Fruit fly (Drosophila melanogaster) whole organism, wandering third instar larva: ENCODE data around the gene CG15023.

ENCODE experiments used
- GATAd ChIP-seq: sonication (Bioruptor generic); optimal IDR thresholded peaks from 2 replicates; lab custom pipeline; 2016; ENCODE audit warnings: missing biosample characterization, missing genetic modification characterization
- foxo ChIP-seq, 2 experiments: fragments of 200-800 bp; sonication (Bioruptor generic); optimal IDR thresholded peaks; 2 replicates in 1 of 2; 3 replicates in 1 of 2; lab custom pipeline; 2016 to 2017; ENCODE audit warnings: missing biosample characterization in 2 of 2, missing genetic modification characterization in 2 of 2
- pan ChIP-seq: fragments of >200 bp; optimal IDR thresholded peaks from 2 replicates; lab custom pipeline; 2017
- psq ChIP-seq: fragments of 200-800 bp; sonication (Bioruptor generic); optimal IDR thresholded peaks from 3 replicates; lab custom pipeline; 2017; ENCODE audit warnings: missing biosample characterization, mild to moderate bottlenecking, missing genetic modification characterization, moderate library complexity

- TF ChIP-seq psq (GFP tag; lab: Kevin White, UChicago) (no peak), pan (lab: Kevin White, UChicago) (no peak), GATAd (GFP tag; lab: Kevin White, UChicago) (no peak), foxo (GFP tag; optimal IDR thresholded peaks at IDR 0.05; lab: Kevin White, UChicago) (no peak)
These were observed 30.1 kb downstream of the CG15023 start for dm6 chr3L:4431111-4431730.
